Worm (Caenorhabditis elegans) whole organism, early embryonic: Measurements from ENCODE around the gene Y64G10A.1.
A peak's percentile ranks its signal among the peaks of the same experiment; 100 is the strongest.

Experiments used
- B0310.2 ChIP-seq: sonication (generic microtip); optimal IDR thresholded peaks from 2 replicates; lab custom pipeline; 2016; ENCODE audit warnings: mild to moderate bottlenecking, missing genetic modification characterization, missing compliant biosample characterization
- F13C5.2 ChIP-seq: sonication (generic microtip); optimal IDR thresholded peaks from 2 replicates; lab custom pipeline; 2017; ENCODE audit warnings: mild to moderate bottlenecking, missing genetic modification characterization, inconsistent platforms, missing compliant biosample characterization
- aly-1 ChIP-seq: sonication (generic microtip); optimal IDR thresholded peaks from 2 replicates; lab custom pipeline; 2016; ENCODE audit warnings: missing genetic modification characterization, missing compliant biosample characterization
- ama-1 ChIP-seq: fragments of 150-350 bp; optimal IDR thresholded peaks from 2 replicates; lab custom pipeline; 2014
- ceh-13 ChIP-seq: fragments of 200-800 bp; sonication (Bioruptor generic); optimal IDR thresholded peaks from 2 replicates; lab custom pipeline; 2018; ENCODE audit warnings: mild to moderate bottlenecking, missing genetic modification characterization, missing compliant biosample characterization
- ceh-36 ChIP-seq: sonication (generic microtip); optimal IDR thresholded peaks from 2 replicates; lab custom pipeline; 2016; ENCODE audit warnings: missing genetic modification characterization, inconsistent platforms, missing compliant biosample characterization
- ets-7 ChIP-seq: sonication (generic microtip); optimal IDR thresholded peaks from 2 replicates; lab custom pipeline; 2016; ENCODE audit warnings: missing genotype, missing genetic modification characterization, missing compliant biosample characterization
- flt-1 ChIP-seq: fragments of 200-800 bp; sonication (Bioruptor generic); IDR thresholded peaks from 2 replicates; pipeline ENCODE4 v1.3.6; 2022; ENCODE audit warnings: missing genetic modification characterization, missing compliant biosample characterization
- hmbx-1 ChIP-seq: sonication (generic microtip); optimal IDR thresholded peaks from 2 replicates; lab custom pipeline; 2016; ENCODE audit warnings: mild to moderate bottlenecking, missing genetic modification characterization, missing compliant biosample characterization
- hmg-4 ChIP-seq: fragments of 200-800 bp; sonication (Bioruptor generic); optimal IDR thresholded peaks from 2 replicates; lab custom pipeline; 2018; ENCODE audit warnings: mild to moderate bottlenecking, missing genetic modification characterization, missing compliant biosample characterization
- hnd-1 ChIP-seq: sonication (generic microtip); optimal IDR thresholded peaks from 2 replicates; lab custom pipeline; 2016; ENCODE audit warnings: missing genetic modification characterization, missing compliant biosample characterization
- pes-1 ChIP-seq: fragments of 200-800 bp; sonication (Bioruptor generic); IDR thresholded peaks from 2 replicates; pipeline ENCODE4 v1.3.6; 2022; ENCODE audit warnings: missing genetic modification reagents, missing genetic modification characterization, missing compliant biosample characterization
- scrt-1 ChIP-seq: fragments of 200-800 bp; sonication (Bioruptor generic); IDR thresholded peaks from 2 replicates; pipeline ENCODE4 v1.3.6; 2022; ENCODE audit warnings: missing genetic modification characterization, missing compliant biosample characterization
- sea-1 ChIP-seq: fragments of 200-800 bp; sonication (Bioruptor generic); conservative IDR thresholded peaks from 2 replicates; pipeline ENCODE4 v1.3.6; 2022; ENCODE audit warnings: missing genetic modification characterization, missing compliant biosample characterization
- tbx-11 ChIP-seq: fragments of 200-800 bp; sonication (Bioruptor generic); IDR thresholded peaks from 2 replicates; pipeline ENCODE4 v1.3.6; 2022; ENCODE audit warnings: missing genetic modification characterization, missing compliant biosample characterization
- tbx-37 ChIP-seq: fragments of 200-800 bp; sonication (Bioruptor generic); conservative IDR thresholded peaks from 2 replicates; pipeline ENCODE4 v1.3.6; 2022; ENCODE audit warnings: missing genetic modification reagents, missing genetic modification characterization, missing compliant biosample characterization
- tra-4 ChIP-seq: sonication (generic microtip); optimal IDR thresholded peaks from 2 replicates; lab custom pipeline; 2017; ENCODE audit warnings: missing genetic modification characterization, missing compliant biosample characterization

Gene Y64G10A.1

ce11 chrIV:14241382-14242122 is 2.7 kb upstream of the Y64G10A.1 start, which contains the start of gene Y64G10A.10:
Y64G10A.10 (minus strand) TSS chrIV:14241432.
- TF ChIP-seq hmg-4 (GFP tag; lab: Kevin White, UChicago) (no peak), ets-7 (no peak), ceh-13 (GFP tag; lab: Kevin White, UChicago) (no peak), ama-1 (no peak), sea-1 (GFP tag; lab: Robert Waterston, UW) (no peak), hnd-1 (tag; lab: Kevin White, UChicago) (no peak)

ce11 chrIV:14230799-14231198 is 8.1 kb downstream of the Y64G10A.1 start, which contains the start of gene F02H6.6:
F02H6.6 (minus strand) TSS chrIV:14230899.
- TF ChIP-seq hmbx-1 (tag; lab: Kevin White, UChicago) (no peak), tbx-11 (GFP tag; lab: Robert Waterston, UW) (no peak), ama-1 (no peak), F13C5.2 (no peak), pes-1 (GFP tag; lab: Robert Waterston, UW) (no peak), sea-1 (GFP tag; lab: Robert Waterston, UW) (no peak), ceh-13 (GFP tag; lab: Kevin White, UChicago) (no peak), aly-1 (no peak), hmg-4 (GFP tag; lab: Kevin White, UChicago) (no peak), hnd-1 (tag; lab: Kevin White, UChicago) (no peak), B0310.2 (tag; lab: Kevin White, UChicago) (no peak), ceh-36 (tag; lab: Kevin White, UChicago) (no peak), ets-7 (no peak), scrt-1 (GFP tag; lab: Robert Waterston, UW) (no peak), tra-4 (tag; lab: Kevin White, UChicago) (no peak), flt-1 (no peak), tbx-37 (GFP tag; lab: Robert Waterston, UW) (no peak)

ce11 chrIV:14228069-14228468 is 10.8 kb downstream of the Y64G10A.1 start, which contains the start of gene F02H6.7:
F02H6.7 (minus strand) TSS chrIV:14228169.
- TF ChIP-seq F13C5.2 = no peak
- TF ChIP-seq sea-1 (GFP tag; lab: Robert Waterston, UW) = no peak
- no peak for TF ChIP-seq tra-4 (tag; lab: Kevin White, UChicago)
- TF ChIP-seq ets-7 = no peak
- no peak for TF ChIP-seq pes-1 (GFP tag; lab: Robert Waterston, UW)
- TF ChIP-seq hnd-1 (tag; lab: Kevin White, UChicago) = no peak
- TF ChIP-seq tbx-11 (GFP tag; lab: Robert Waterston, UW) = no peak
- TF ChIP-seq hmg-4 (GFP tag; lab: Kevin White, UChicago) = no peak
- no peak for TF ChIP-seq scrt-1 (GFP tag; lab: Robert Waterston, UW)
- no peak for TF ChIP-seq ceh-13 (GFP tag; lab: Kevin White, UChicago)
- TF ChIP-seq hmbx-1 (tag; lab: Kevin White, UChicago) = no peak

ce11 chrIV:14227138-14227537 is 11.7 kb downstream of the Y64G10A.1 start:
- no peak for TF ChIP-seq aly-1
- TF ChIP-seq tra-4 (tag; lab: Kevin White, UChicago) = no peak
- TF ChIP-seq ama-1 = no peak

ce11 chrIV:14224912-14225311 is 14.0 kb downstream of the Y64G10A.1 start:
- TF ChIP-seq tra-4 (tag; lab: Kevin White, UChicago) = no peak
- TF ChIP-seq F13C5.2 = peak; percentile 36
- no peak for TF ChIP-seq ets-7
- no peak for TF ChIP-seq tbx-11 (GFP tag; lab: Robert Waterston, UW)
- TF ChIP-seq scrt-1 (GFP tag; lab: Robert Waterston, UW) = peak; percentile 58; the same call in 1 of the 2 replicates
- TF ChIP-seq flt-1 = peak; percentile 39; the same call in 1 of the 2 replicates
- TF ChIP-seq aly-1 = no peak
- peak; percentile 8 for TF ChIP-seq hnd-1 (tag; lab: Kevin White, UChicago)
- no peak for TF ChIP-seq tbx-37 (GFP tag; lab: Robert Waterston, UW)

- TF ChIP-seq tbx-11 (GFP tag; lab: Robert Waterston, UW) (no peak), scrt-1 (GFP tag; lab: Robert Waterston, UW) (no peak), ama-1 (no peak), flt-1 (no peak), aly-1 (no peak), sea-1 (GFP tag; lab: Robert Waterston, UW) (no peak), ceh-36 (tag; lab: Kevin White, UChicago) (no peak), hnd-1 (tag; lab: Kevin White, UChicago) (no peak), tra-4 (tag; lab: Kevin White, UChicago) (no peak), F13C5.2 (no peak), pes-1 (GFP tag; lab: Robert Waterston, UW) (no peak), ceh-13 (GFP tag; lab: Kevin White, UChicago) (no peak), hmbx-1 (tag; lab: Kevin White, UChicago) (no peak), hmg-4 (GFP tag; lab: Kevin White, UChicago) (no peak), B0310.2 (tag; lab: Kevin White, UChicago) (no peak)
These were observed 19.2 kb downstream of the Y64G10A.1 start, which contains the start of gene sqrd-1 for ce11 chrIV:14219714-14220113. sqrd-1 (plus strand) TSS chrIV:14219871.

- no peak for TF ChIP-seq ceh-13 (GFP tag; lab: Kevin White, UChicago)
- TF ChIP-seq ets-7 = no peak
- no peak for TF ChIP-seq tbx-11 (GFP tag; lab: Robert Waterston, UW)
- TF ChIP-seq ceh-36 (tag; lab: Kevin White, UChicago) = no peak
- TF ChIP-seq aly-1 = no peak
- no peak for TF ChIP-seq F13C5.2
- no peak for TF ChIP-seq B0310.2 (tag; lab: Kevin White, UChicago)
- TF ChIP-seq pes-1 (GFP tag; lab: Robert Waterston, UW) = no peak
- no peak for TF ChIP-seq hnd-1 (tag; lab: Kevin White, UChicago)
- TF ChIP-seq tbx-37 (GFP tag; lab: Robert Waterston, UW) = no peak
These were observed 23.1 kb downstream of the Y64G10A.1 start for ce11 chrIV:14215777-14216176.
